Worm (Caenorhabditis elegans): ENCODE data around the gene D2045.8.

D2045.8 gene

DNA sequence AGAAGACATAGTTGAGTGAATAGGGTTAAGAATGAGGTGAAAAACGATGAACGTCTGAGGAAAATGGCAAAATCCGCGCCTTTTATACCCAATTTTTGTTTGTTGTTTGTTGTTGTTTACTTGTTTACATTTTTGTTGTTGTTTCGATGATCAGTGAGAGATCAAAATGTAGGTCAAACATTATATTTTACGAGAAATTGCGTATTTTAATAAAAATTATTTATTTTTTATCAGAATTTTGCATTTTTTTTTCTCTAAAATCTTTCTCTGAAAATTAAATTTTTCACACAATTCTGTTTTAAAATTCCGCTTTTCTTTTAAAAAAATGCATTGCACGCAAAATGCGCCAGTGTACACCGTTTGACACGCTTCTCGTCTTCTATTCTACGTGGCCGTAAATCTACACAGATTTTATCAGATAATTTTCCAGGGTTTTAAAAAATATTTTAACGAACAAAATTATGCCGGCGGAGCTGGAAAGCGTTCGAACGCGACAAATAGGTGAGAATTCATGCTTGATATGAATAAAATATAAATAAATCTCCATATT is 24.7 kb downstream of the D2045.8 start, which contains the start of the genes sip-1 and sly-1 (continued):
- no peak for TF ChIP-seq nhr-28 (tag; optimal IDR thresholded peaks at IDR 0.05)
- TF ChIP-seq unc-39 (tag; optimal IDR thresholded peaks at IDR 0.05), result no peak
- TF ChIP-seq egl-27 (tag; optimal IDR thresholded peaks at IDR 0.05), result no peak
- TF ChIP-seq mml-1 (tag; optimal IDR thresholded peaks at IDR 0.05), result no peak
- TF ChIP-seq nhr-25 (tag; optimal IDR thresholded peaks at IDR 0.05), result peak; percentile 35

DNA sequence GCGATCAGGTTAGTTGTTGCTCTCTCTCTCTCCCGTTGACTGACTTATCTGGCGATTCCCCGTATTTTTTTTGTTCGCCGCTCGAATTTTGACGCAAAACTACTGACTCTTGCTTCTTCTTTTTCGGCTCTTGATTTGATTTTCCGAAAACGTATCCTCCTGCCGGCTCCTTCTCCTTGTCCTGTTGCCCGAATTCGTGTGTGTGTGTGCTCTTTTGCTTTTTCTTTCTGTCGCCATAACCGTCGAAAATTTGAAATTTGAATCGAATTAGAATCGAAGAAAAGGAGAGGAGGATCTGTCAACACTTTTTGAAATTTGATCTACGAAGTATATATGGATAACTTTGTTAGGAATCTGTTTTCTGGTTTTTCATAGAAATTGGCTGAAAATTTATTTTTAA is 30.5 kb downstream of the D2045.8 start:
- TF ChIP-seq daf-12 (tag; optimal IDR thresholded peaks at IDR 0.05) (no peak), ceh-82 (tag; optimal IDR thresholded peaks at IDR 0.05) (no peak), zag-1 (tag; optimal IDR thresholded peaks at IDR 0.05) (no peak), fkh-10 (GFP tag; optimal IDR thresholded peaks at IDR 0.05) (peak; percentile 90), ZK546.5 (tag; optimal IDR thresholded peaks at IDR 0.05) (no peak), nhr-237 (tag; optimal IDR thresholded peaks at IDR 0.05) (no peak)

- TF ChIP-seq nhr-12 (tag; optimal IDR thresholded peaks at IDR 0.05), result no peak
- no peak for TF ChIP-seq zag-1 (tag; optimal IDR thresholded peaks at IDR 0.05)
- no peak for TF ChIP-seq unc-39 (tag; optimal IDR thresholded peaks at IDR 0.05)
- no peak for TF ChIP-seq fos-1 (tag; optimal IDR thresholded peaks at IDR 0.05)
- TF ChIP-seq nhr-25 (tag; optimal IDR thresholded peaks at IDR 0.05), result no peak
- TF ChIP-seq eor-1 (tag; optimal IDR thresholded peaks at IDR 0.05), result no peak
- TF ChIP-seq egl-27 (tag; optimal IDR thresholded peaks at IDR 0.05), result no peak
- TF ChIP-seq nhr-77 (tag; optimal IDR thresholded peaks at IDR 0.05), result no peak
- TF ChIP-seq nhr-11 (tag; optimal IDR thresholded peaks at IDR 0.05), result no peak
- no peak for TF ChIP-seq ZK546.5 (tag; optimal IDR thresholded peaks at IDR 0.05)
- no peak for TF ChIP-seq elt-3 (tag; optimal IDR thresholded peaks at IDR 0.05)
- no peak for TF ChIP-seq daf-12 (tag; optimal IDR thresholded peaks at IDR 0.05)
- TF ChIP-seq elt-1 (tag; optimal IDR thresholded peaks at IDR 0.05), result no peak
- TF ChIP-seq sea-2 (GFP tag; optimal IDR thresholded peaks at IDR 0.05), result no peak
These were observed 33.7 kb downstream of the D2045.8 start for ce11 chrIII:10515751-10516150.

DNA sequence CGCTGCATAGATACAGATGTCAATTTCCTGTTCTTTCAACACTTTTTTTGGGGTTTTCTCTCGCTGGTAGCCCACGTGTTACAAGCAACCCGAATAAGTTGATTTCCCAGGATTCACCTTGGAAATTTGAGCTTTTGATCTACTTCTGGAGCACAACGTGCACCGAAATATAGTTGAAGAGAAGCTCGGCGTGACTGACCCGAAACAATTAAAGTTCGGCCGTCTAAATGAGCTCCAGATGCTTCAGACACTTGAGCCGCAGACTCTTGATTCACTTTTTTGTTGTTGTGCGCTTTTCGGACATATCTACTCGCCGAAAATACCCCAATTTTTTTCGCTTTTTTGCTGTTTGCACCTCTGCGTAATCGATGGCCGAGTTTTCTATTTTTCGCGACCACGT is 36.8 kb downstream of the D2045.8 start:
- TF ChIP-seq nhr-23 (tag; optimal IDR thresholded peaks at IDR 0.05) (no peak), eor-1 (tag; optimal IDR thresholded peaks at IDR 0.05) (no peak), nhr-67 (tag; optimal IDR thresholded peaks at IDR 0.05) (no peak), nhr-237 (tag; optimal IDR thresholded peaks at IDR 0.05) (no peak), elt-3 (tag; optimal IDR thresholded peaks at IDR 0.05) (no peak), lin-15B (tag; optimal IDR thresholded peaks at IDR 0.05) (no peak), fkh-2 (tag; optimal IDR thresholded peaks at IDR 0.05) (no peak), ceh-28 (tag; optimal IDR thresholded peaks at IDR 0.05) (no peak), mml-1 (tag; optimal IDR thresholded peaks at IDR 0.05) (no peak), ztf-4 (tag; optimal IDR thresholded peaks at IDR 0.05) (no peak), nhr-12 (tag; optimal IDR thresholded peaks at IDR 0.05) (no peak), tbx-2 (tag; optimal IDR thresholded peaks at IDR 0.05) (no peak)

DNA sequence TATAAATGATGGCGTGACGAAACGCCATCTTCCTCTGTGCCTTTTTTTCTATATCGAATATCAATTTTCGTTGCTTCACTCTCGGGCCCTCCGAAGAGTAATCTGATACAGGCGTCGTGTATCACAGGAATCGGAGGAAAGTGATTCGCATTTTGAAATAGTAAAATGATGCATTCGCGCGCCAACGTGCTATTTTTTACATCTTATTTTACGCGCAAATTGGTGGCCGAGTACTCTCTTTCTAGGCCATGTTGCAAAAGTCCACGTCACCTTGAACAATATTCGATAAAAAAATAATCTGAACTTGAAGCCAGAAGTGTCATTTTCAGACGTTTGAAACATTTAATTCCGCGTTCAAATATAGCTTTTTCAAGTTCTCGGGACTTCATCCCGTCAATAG is 37.5 kb downstream of the D2045.8 start:
- TF ChIP-seq lsy-12 (tag; optimal IDR thresholded peaks at IDR 0.05) (no peak), nhr-77 (tag; optimal IDR thresholded peaks at IDR 0.05) (no peak), jun-1 (tag; optimal IDR thresholded peaks at IDR 0.05) (no peak), mml-1 (tag; optimal IDR thresholded peaks at IDR 0.05) (no peak), ztf-11 (tag; optimal IDR thresholded peaks at IDR 0.05) (no peak), elt-2 (tag; optimal IDR thresholded peaks at IDR 0.05) (no peak), nhr-67 (tag; optimal IDR thresholded peaks at IDR 0.05) (no peak), hmg-11 (tag; optimal IDR thresholded peaks at IDR 0.05) (no peak)

- TF ChIP-seq nfya-1 (tag; optimal IDR thresholded peaks at IDR 0.05; ENCODE audit: insufficient read depth) (peak; percentile 43), egl-5 (tag; optimal IDR thresholded peaks at IDR 0.05) (peak; percentile 33), ceh-9 (tag; optimal IDR thresholded peaks at IDR 0.05) (no peak)
These were observed 38.4 kb downstream of the D2045.8 start, which contains the start of gene unc-49 for ce11 chrIII:10520523-10520922. Gene unc-49, plus strand, starts transcription at chrIII:10520762.

All from whole organism, L3 larva.